Fruit fly (Drosophila melanogaster) whole organism, embryonic: ENCODE data around the gene cbt.
A peak's percentile ranks its signal among the peaks of the same experiment; 100 is the strongest.

Source experiments
- BEAF-32 ChIP-seq: fragments of 200-800 bp; sonication (Bioruptor generic); optimal IDR thresholded peaks from 3 replicates; lab custom pipeline; 2017; ENCODE audit warnings: missing biosample characterization, missing genetic modification characterization, mild to moderate bottlenecking, moderate library complexity, missing genetic modification reagents
- CG10147 ChIP-seq: fragments of 200-800 bp; sonication (Bioruptor generic); optimal IDR thresholded peaks from 2 replicates; lab custom pipeline; 2019; ENCODE audit warnings: missing biosample characterization, mild to moderate bottlenecking, missing genetic modification characterization, moderate library complexity
- CG10979 ChIP-seq: fragments of 200-800 bp; sonication (Bioruptor generic); optimal IDR thresholded peaks from 2 replicates; lab custom pipeline; 2018; ENCODE audit warnings: missing biosample characterization, mild to moderate bottlenecking, missing genetic modification characterization, moderate library complexity
- CG11085 ChIP-seq: fragments of 200-800 bp; sonication (Bioruptor generic); IDR thresholded peaks from 2 replicates; pipeline ENCODE4 v1.3.6; 2022; ENCODE audit warnings: missing biosample characterization, missing genetic modification characterization
- CG11695 ChIP-seq: fragments of 200-800 bp; sonication (Bioruptor generic); IDR thresholded peaks from 3 replicates; pipeline ENCODE4 v1.3.6; 2022; ENCODE audit warnings: missing biosample characterization, missing genetic modification characterization
- CG1603 ChIP-seq: fragments of 200-800 bp; sonication (Bioruptor generic); optimal IDR thresholded peaks from 2 replicates; lab custom pipeline; 2019; ENCODE audit warnings: missing biosample characterization, mild to moderate bottlenecking, missing genetic modification characterization, moderate library complexity
- CG16813 ChIP-seq: fragments of 200-800 bp; sonication (Bioruptor generic); IDR thresholded peaks from 3 replicates; pipeline ENCODE4 v1.3.6; 2022; ENCODE audit warnings: missing biosample characterization, missing genetic modification characterization; ENCODE audit not compliant: partially characterized antibody
- CG1792 ChIP-seq: fragments of 200-800 bp; sonication (Bioruptor generic); optimal IDR thresholded peaks from 2 replicates; lab custom pipeline; 2016; ENCODE audit warnings: missing biosample characterization, missing genetic modification characterization
- CG2199 ChIP-seq: fragments of 200-800 bp; sonication (Bioruptor generic); IDR thresholded peaks from 3 replicates; pipeline ENCODE4 v1.3.6; 2022; ENCODE audit warnings: missing biosample characterization, missing genetic modification characterization
- CG2678 ChIP-seq: fragments of 200-800 bp; sonication (Bioruptor generic); optimal IDR thresholded peaks from 3 replicates; lab custom pipeline; 2019; ENCODE audit warnings: missing biosample characterization, mild to moderate bottlenecking, missing genetic modification characterization, moderate library complexity
- CG33557 ChIP-seq: fragments of 200-800 bp; sonication (Bioruptor generic); optimal IDR thresholded peaks from 2 replicates; lab custom pipeline; 2019; ENCODE audit warnings: missing biosample characterization, mild to moderate bottlenecking, missing genetic modification characterization, moderate library complexity
- CG34422 ChIP-seq: fragments of 200-800 bp; sonication (Bioruptor generic); IDR thresholded peaks from 3 replicates; pipeline ENCODE4 v1.3.6; 2022; ENCODE audit warnings: missing biosample characterization, missing genetic modification characterization
- CG3838 ChIP-seq: fragments of 200-800 bp; sonication (Bioruptor generic); optimal IDR thresholded peaks from 3 replicates; lab custom pipeline; 2016; ENCODE audit warnings: missing biosample characterization, missing genetic modification characterization
- CG4328 ChIP-seq: fragments of 200-800 bp; sonication (Bioruptor generic); optimal IDR thresholded peaks from 3 replicates; lab custom pipeline; 2017; ENCODE audit warnings: missing biosample characterization, missing genetic modification reagents, missing genetic modification characterization
- CG4404 ChIP-seq: fragments of 200-800 bp; sonication (Bioruptor generic); IDR thresholded peaks from 2 replicates; pipeline ENCODE4 v1.3.6; 2022; ENCODE audit warnings: missing biosample characterization, missing genetic modification characterization
- CG4707 ChIP-seq: fragments of 200-800 bp; sonication (Bioruptor generic); optimal IDR thresholded peaks from 2 replicates; lab custom pipeline; 2018; ENCODE audit warnings: missing biosample characterization, mild to moderate bottlenecking, missing genetic modification characterization, moderate library complexity
- CG4730 ChIP-seq: fragments of 200-800 bp; sonication (Bioruptor generic); IDR thresholded peaks from 2 replicates; pipeline ENCODE4 v1.3.6; 2022; ENCODE audit warnings: missing biosample characterization, missing genetic modification characterization
- CG6175 ChIP-seq: fragments of 200-800 bp; sonication (Bioruptor generic); IDR thresholded peaks from 3 replicates; pipeline ENCODE4 v1.3.6; 2022; ENCODE audit warnings: missing biosample characterization, missing genetic modification characterization
- CG6813 ChIP-seq: fragments of 200-800 bp; sonication (Bioruptor generic); optimal IDR thresholded peaks from 2 replicates; lab custom pipeline; 2017; ENCODE audit warnings: missing biosample characterization, missing genetic modification characterization, mild to moderate bottlenecking, moderate library complexity, missing genetic modification reagents
- D ChIP-seq, 2 experiments: fragments of 200-800 bp in 1 of 2; fragments of >200 bp in 1 of 2; sonication (Bioruptor generic) in 1 of 2; optimal IDR thresholded peaks; 2 replicates in 1 of 2; 3 replicates in 1 of 2; lab custom pipeline; 2017; ENCODE audit warnings: mild to moderate bottlenecking in 1 of 2, missing biosample characterization in 1 of 2, missing genetic modification characterization in 1 of 2, missing genetic modification reagents in 1 of 2
- D19A ChIP-seq: fragments of 200-800 bp; optimal IDR thresholded peaks from 3 replicates; lab custom pipeline; 2019; ENCODE audit warnings: missing biosample characterization, mild to moderate bottlenecking, missing genetic modification characterization, moderate library complexity
- Dll ChIP-seq: fragments of 200-800 bp; sonication (Bioruptor generic); IDR thresholded peaks from 4 replicates; pipeline ENCODE4 v1.3.6; 2022; ENCODE audit warnings: missing biosample characterization, missing genetic modification characterization; ENCODE audit not compliant: partially characterized antibody
- Gug ChIP-seq: fragments of 200-800 bp; sonication (Bioruptor generic); IDR thresholded peaks from 4 replicates; pipeline ENCODE4 v1.3.6; 2022; ENCODE audit warnings: missing biosample characterization, missing genetic modification characterization
- HLH4C ChIP-seq: fragments of 200-800 bp; sonication (Bioruptor generic); IDR thresholded peaks from 3 replicates; pipeline ENCODE4 v1.3.6; 2022; ENCODE audit warnings: missing biosample characterization, missing genetic modification characterization; ENCODE audit not compliant: partially characterized antibody
- Hey ChIP-seq: fragments of 200-800 bp; sonication (Bioruptor generic); optimal IDR thresholded peaks from 3 replicates; lab custom pipeline; 2018; ENCODE audit warnings: missing biosample characterization, mild to moderate bottlenecking, missing genetic modification characterization
- Hmx ChIP-seq: fragments of 200-800 bp; sonication (Bioruptor generic); optimal IDR thresholded peaks from 2 replicates; lab custom pipeline; 2016; ENCODE audit warnings: missing biosample characterization, missing genetic modification characterization
- Max ChIP-seq: fragments of 200-800 bp; sonication (Bioruptor generic); optimal IDR thresholded peaks from 2 replicates; lab custom pipeline; 2016; ENCODE audit warnings: missing biosample characterization, mild to moderate bottlenecking, missing genetic modification characterization
- NC2α ChIP-seq: fragments of 200-800 bp; sonication (Bioruptor generic); optimal IDR thresholded peaks from 2 replicates; lab custom pipeline; 2016; ENCODE audit warnings: missing biosample characterization, missing genetic modification characterization
- PHDP ChIP-seq: fragments of 200-800 bp; sonication (Bioruptor generic); optimal IDR thresholded peaks from 3 replicates; lab custom pipeline; 2018; ENCODE audit warnings: missing biosample characterization, mild to moderate bottlenecking, missing genetic modification characterization, moderate library complexity
- Sox100B ChIP-seq: fragments of 200-800 bp; sonication (Bioruptor generic); optimal IDR thresholded peaks from 3 replicates; lab custom pipeline; 2018; ENCODE audit warnings: missing biosample characterization, mild to moderate bottlenecking, missing genetic modification characterization
- Usf ChIP-seq: fragments of 200-800 bp; sonication (Bioruptor generic); optimal IDR thresholded peaks from 2 replicates; lab custom pipeline; 2017; ENCODE audit warnings: missing genotype, missing biosample characterization, missing genetic modification characterization
- Xbp1 ChIP-seq: fragments of 200-800 bp; sonication (Bioruptor generic); optimal IDR thresholded peaks from 3 replicates; lab custom pipeline; 2016; ENCODE audit warnings: missing biosample characterization, mild to moderate bottlenecking, missing genetic modification characterization
- ci ChIP-seq: fragments of 200-800 bp; sonication (Bioruptor generic); IDR thresholded peaks from 3 replicates; pipeline ENCODE4 v1.3.6; 2022; ENCODE audit warnings: missing biosample characterization, missing genetic modification characterization
- dm ChIP-seq: fragments of 200-800 bp; sonication (Bioruptor generic); optimal IDR thresholded peaks from 3 replicates; lab custom pipeline; 2016; ENCODE audit warnings: missing biosample characterization, missing genetic modification characterization
- dpn ChIP-seq, 2 experiments: fragments of 200-800 bp; sonication (Bioruptor generic); optimal IDR thresholded peaks; 3 replicates each; lab custom pipeline; 2016; ENCODE audit warnings: missing biosample characterization in 2 of 2, missing genetic modification characterization in 2 of 2
- exex ChIP-seq: fragments of 200-800 bp; sonication (Bioruptor generic); optimal IDR thresholded peaks from 4 replicates; lab custom pipeline; 2018; ENCODE audit warnings: missing biosample characterization, mild to moderate bottlenecking, missing genetic modification characterization, moderate library complexity
- fru ChIP-seq: fragments of >200 bp; optimal IDR thresholded peaks from 2 replicates; lab custom pipeline; 2017
- gcm ChIP-seq: fragments of 200-800 bp; sonication (Bioruptor generic); optimal IDR thresholded peaks from 2 replicates; lab custom pipeline; 2019; ENCODE audit warnings: missing biosample characterization, mild to moderate bottlenecking, missing genetic modification characterization, moderate library complexity
- gro ChIP-seq: fragments of 200-800 bp; sonication (Bioruptor generic); optimal IDR thresholded peaks from 2 replicates; lab custom pipeline; 2016; ENCODE audit warnings: missing biosample characterization, missing genetic modification characterization
- hth ChIP-seq: fragments of >200 bp; optimal IDR thresholded peaks from 2 replicates; lab custom pipeline; 2017; ENCODE audit warnings: inconsistent platforms
- kah ChIP-seq: fragments of 200-800 bp; sonication (Bioruptor generic); optimal IDR thresholded peaks from 2 replicates; lab custom pipeline; 2018; ENCODE audit warnings: missing biosample characterization, mild to moderate bottlenecking, missing genetic modification characterization
- org-1 ChIP-seq: fragments of 200-800 bp; sonication (Bioruptor generic); optimal IDR thresholded peaks from 2 replicates; lab custom pipeline; 2017; ENCODE audit warnings: missing biosample characterization, missing genetic modification characterization
- peb ChIP-seq: fragments of 200-800 bp; sonication (Bioruptor generic); IDR thresholded peaks from 2 replicates; pipeline ENCODE4 v1.3.6; 2022; ENCODE audit warnings: missing biosample characterization, missing genetic modification characterization
- pum ChIP-seq: fragments of 200-800 bp; sonication (Bioruptor generic); optimal IDR thresholded peaks from 2 replicates; lab custom pipeline; 2016; ENCODE audit warnings: missing biosample characterization, missing genetic modification characterization
- sd ChIP-seq: fragments of 200-800 bp; sonication (Bioruptor generic); optimal IDR thresholded peaks from 3 replicates; lab custom pipeline; 2018; ENCODE audit warnings: missing biosample characterization, mild to moderate bottlenecking, missing genetic modification characterization, moderate library complexity
- seq ChIP-seq: fragments of 200-800 bp; sonication (Bioruptor generic); IDR thresholded peaks from 2 replicates; pipeline ENCODE4 v1.3.6; 2022; ENCODE audit warnings: missing biosample characterization, missing genetic modification characterization
- sr ChIP-seq: fragments of 200-800 bp; sonication (Bioruptor generic); IDR thresholded peaks from 3 replicates; pipeline ENCODE4 v1.3.6; 2022; ENCODE audit warnings: missing biosample characterization, missing genetic modification characterization
- sug ChIP-seq: fragments of 200-800 bp; optimal IDR thresholded peaks from 2 replicates; lab custom pipeline; 2019; ENCODE audit warnings: missing biosample characterization, mild to moderate bottlenecking, missing genetic modification characterization, moderate library complexity
- trh ChIP-seq: fragments of 200-800 bp; sonication (Bioruptor generic); optimal IDR thresholded peaks from 2 replicates; lab custom pipeline; 2016; ENCODE audit warnings: missing biosample characterization, missing genetic modification characterization
- vfl ChIP-seq: fragments of 200-800 bp; sonication (Bioruptor generic); optimal IDR thresholded peaks from 2 replicates; lab custom pipeline; 2016; ENCODE audit warnings: missing biosample characterization, missing genetic modification characterization
- zen ChIP-seq: fragments of 200-800 bp; sonication (Bioruptor generic); optimal IDR thresholded peaks from 3 replicates; lab custom pipeline; 2018; ENCODE audit warnings: missing biosample characterization, mild to moderate bottlenecking, missing genetic modification characterization, moderate library complexity

Gene cbt

dm6 chr2L:472073-472590, 7.4 kb downstream of the cbt start, which contains the start of gene CG4297 (continued):
- no peak for TF ChIP-seq BEAF-32 (GFP tag; lab: Kevin White, UChicago)
- peak; percentile 78 for TF ChIP-seq Usf (GFP tag; lab: Kevin White, UChicago)
- TF ChIP-seq gro, result peak; percentile 90
- no peak for TF ChIP-seq CG11085 (GFP tag; lab: Robert Waterston, UW)
- peak; percentile 61 for TF ChIP-seq exex
- TF ChIP-seq HLH4C, result no peak
- TF ChIP-seq sug (tag; lab: Kevin White, UChicago), result peak; percentile 91
- no peak for TF ChIP-seq CG11695 (GFP tag; lab: Robert Waterston, UW)
- peak; percentile 86 for TF ChIP-seq CG4707
- peak; percentile 90 for TF ChIP-seq CG10979 (tag; lab: Kevin White, UChicago)
- peak; percentile 92 for TF ChIP-seq PHDP (tag; lab: Kevin White, UChicago)
- peak; percentile 79 for TF ChIP-seq trh (GFP tag; lab: Kevin White, UChicago)
- no peak for TF ChIP-seq D (optimal IDR thresholded peaks at IDR 0.05; lab: Kevin White, UChicago)
- peak; percentile 90 for TF ChIP-seq D (GFP tag; optimal IDR thresholded peaks at IDR 0.05; lab: Kevin White, UChicago)
- TF ChIP-seq CG34422 (GFP tag; lab: Robert Waterston, UW), result no peak
- TF ChIP-seq sr (GFP tag; lab: Robert Waterston, UW), result no peak
- TF ChIP-seq hth (lab: Kevin White, UChicago), result no peak
- peak; percentile 88 for TF ChIP-seq CG10147 (GFP tag; lab: Kevin White, UChicago)
- TF ChIP-seq Gug (GFP tag; lab: Robert Waterston, UW), result peak; percentile 91
- TF ChIP-seq CG16813, result no peak
- peak; percentile 93 for TF ChIP-seq org-1 (GFP tag; lab: Kevin White, UChicago)
- TF ChIP-seq dm, result peak; percentile 84
- peak; percentile 93 to 94 for TF ChIP-seq dpn (GFP tag; optimal IDR thresholded peaks at IDR 0.05; lab: Kevin White, UChicago)
- peak; percentile 88 for TF ChIP-seq NC2α (GFP tag; lab: Kevin White, UChicago)
- TF ChIP-seq CG2199, result no peak
- TF ChIP-seq CG4730, result no peak
- no peak for TF ChIP-seq Dll
- TF ChIP-seq sd (tag; lab: Kevin White, UChicago), result peak; percentile 91
- peak; percentile 94 for TF ChIP-seq Xbp1 (GFP tag; lab: Kevin White, UChicago)
- peak; percentile 92 for TF ChIP-seq pum (GFP tag; lab: Kevin White, UChicago)
- TF ChIP-seq CG3838 (GFP tag; lab: Kevin White, UChicago), result peak; percentile 65
- peak; percentile 55 for TF ChIP-seq CG33557 (GFP tag; lab: Kevin White, UChicago)
- peak; percentile 81 for TF ChIP-seq vfl (GFP tag; lab: Kevin White, UChicago)
- no peak for TF ChIP-seq ci (GFP tag; lab: Robert Waterston, UW)
- TF ChIP-seq fru, result no peak
- peak; percentile 89 for TF ChIP-seq gcm (GFP tag; lab: Kevin White, UChicago)
- TF ChIP-seq Hey (tag; lab: Kevin White, UChicago), result peak; percentile 72
- TF ChIP-seq seq, result no peak
- TF ChIP-seq peb (GFP tag; lab: Robert Waterston, UW), result no peak
- TF ChIP-seq Max (GFP tag; lab: Kevin White, UChicago), result peak; percentile 92
- TF ChIP-seq CG2678, result peak; percentile 95
- peak; percentile 87 for TF ChIP-seq D19A (tag; lab: Kevin White, UChicago)
- peak; percentile 90 for TF ChIP-seq CG4328 (GFP tag; lab: Kevin White, UChicago)
- TF ChIP-seq zen (tag; lab: Kevin White, UChicago), result peak; percentile 71
- TF ChIP-seq CG6813, result peak; percentile 92
- TF ChIP-seq kah (GFP tag; lab: Kevin White, UChicago), result peak; percentile 100
- no peak for TF ChIP-seq CG4404 (GFP tag; lab: Robert Waterston, UW)
- TF ChIP-seq CG1792, result peak; percentile 92
- TF ChIP-seq Sox100B (GFP tag; lab: Kevin White, UChicago), result peak; percentile 91
- no peak for TF ChIP-seq CG6175 (GFP tag; lab: Robert Waterston, UW)
- TF ChIP-seq Hmx (GFP tag; lab: Kevin White, UChicago), result peak; percentile 38
- peak; percentile 93 for TF ChIP-seq CG1603 (tag; lab: Kevin White, UChicago)
